In genomic region chrX:1901605-1902136, dm6 we compare ENCODE assay signal across 1 fruit fly cellular context.
TF ChIP-seq lines count a peak whose summit lies in the region.

Gene Ldaf1 (minus strand): TSS chrX:1901911.

TF ChIP-seq in whole organism, embryonic, 481 proteins besides CTCF, POLR2A, EP300 and RAD21 (continued from another document and continues in another):
- no peak for TF ChIP-seq CG17568 (GFP tag; optimal IDR thresholded peaks at IDR 0.05; lab: Kevin White, UChicago)
- no peak for TF ChIP-seq CG2116 (GFP tag; optimal IDR thresholded peaks at IDR 0.05; lab: Kevin White, UChicago)
- TF ChIP-seq CG43689 (GFP tag; IDR thresholded peaks at IDR 0.05; lab: Robert Waterston, UW), result no peak
- TF ChIP-seq Mrtf (GFP tag; IDR thresholded peaks at IDR 0.05; lab: Robert Waterston, UW), result no peak
- no peak for TF ChIP-seq CG8388 (GFP tag; optimal IDR thresholded peaks at IDR 0.05; lab: Kevin White, UChicago)
- TF ChIP-seq Atf3 (GFP tag; optimal IDR thresholded peaks at IDR 0.05; lab: Kevin White, UChicago), result no peak
- no peak for TF ChIP-seq chinmo (GFP tag; IDR thresholded peaks at IDR 0.05; lab: Robert Waterston, UW; ENCODE audit: partially characterized antibody)
- no peak for TF ChIP-seq run (tag; optimal IDR thresholded peaks at IDR 0.05; lab: Kevin White, UChicago)
- TF ChIP-seq kah (GFP tag; optimal IDR thresholded peaks at IDR 0.05; lab: Kevin White, UChicago), result no peak
- no peak for TF ChIP-seq salm (tag; optimal IDR thresholded peaks at IDR 0.05; lab: Kevin White, UChicago)
- TF ChIP-seq Hr39 (optimal IDR thresholded peaks at IDR 0.05; lab: Kevin White, UChicago), result no peak
- TF ChIP-seq nmo (GFP tag; optimal IDR thresholded peaks at IDR 0.05; lab: Kevin White, UChicago), result no peak
- peak; percentile 28 for TF ChIP-seq trem (tag; optimal IDR thresholded peaks at IDR 0.05; lab: Kevin White, UChicago)
- no peak for TF ChIP-seq ap (GFP tag; IDR thresholded peaks at IDR 0.05; lab: Robert Waterston, UW)
- TF ChIP-seq HmgZ (tag; optimal IDR thresholded peaks at IDR 0.05; lab: Kevin White, UChicago), result peak; percentile 24
- no peak for TF ChIP-seq tio (GFP tag; optimal IDR thresholded peaks at IDR 0.05; lab: Kevin White, UChicago)
- TF ChIP-seq gem (tag; optimal IDR thresholded peaks at IDR 0.05; lab: Kevin White, UChicago), result peak; percentile 16
- TF ChIP-seq D (optimal IDR thresholded peaks at IDR 0.05; lab: Kevin White, UChicago), result no peak
- no peak for TF ChIP-seq D (GFP tag; optimal IDR thresholded peaks at IDR 0.05; lab: Kevin White, UChicago)
- no peak for TF ChIP-seq lov (optimal IDR thresholded peaks at IDR 0.05; lab: Kevin White, UChicago)
- no peak for TF ChIP-seq lov (GFP tag; IDR thresholded peaks at IDR 0.05; lab: Robert Waterston, UW)
- TF ChIP-seq CG15601 (tag; optimal IDR thresholded peaks at IDR 0.05; lab: Kevin White, UChicago), result no peak
- TF ChIP-seq ssp (GFP tag; IDR thresholded peaks at IDR 0.05; lab: Robert Waterston, UW), result no peak
- no peak for TF ChIP-seq sc (optimal IDR thresholded peaks at IDR 0.05; lab: Kevin White, UChicago)
- no peak for TF ChIP-seq sc (GFP tag; optimal IDR thresholded peaks at IDR 0.05; lab: Kevin White, UChicago)
- no peak for TF ChIP-seq CG30431 (GFP tag; optimal IDR thresholded peaks at IDR 0.05; lab: Kevin White, UChicago)
- no peak for TF ChIP-seq C15 (GFP tag; IDR thresholded peaks at IDR 0.05; lab: Robert Waterston, UW)
- TF ChIP-seq ci (GFP tag; IDR thresholded peaks at IDR 0.05; lab: Robert Waterston, UW), result no peak
- TF ChIP-seq CG13775 (GFP tag; optimal IDR thresholded peaks at IDR 0.05; lab: Kevin White, UChicago), result no peak
- no peak for TF ChIP-seq CG1832 (GFP tag; optimal IDR thresholded peaks at IDR 0.05; lab: Kevin White, UChicago)
- peak; percentile 65 for TF ChIP-seq MBD-R2 (GFP tag; IDR thresholded peaks at IDR 0.05; lab: Robert Waterston, UW)
- no peak for TF ChIP-seq CG16815 (GFP tag; optimal IDR thresholded peaks at IDR 0.05; lab: Kevin White, UChicago)
- no peak for TF ChIP-seq cwo (GFP tag; optimal IDR thresholded peaks at IDR 0.05; lab: Kevin White, UChicago)
- TF ChIP-seq Ssrp (tag; optimal IDR thresholded peaks at IDR 0.05; lab: Kevin White, UChicago), result no peak
- no peak for TF ChIP-seq ro (GFP tag; IDR thresholded peaks at IDR 0.05; lab: Robert Waterston, UW)
- no peak for TF ChIP-seq CG8089 (GFP tag; optimal IDR thresholded peaks at IDR 0.05; lab: Kevin White, UChicago)
- no peak for TF ChIP-seq grn (GFP tag; optimal IDR thresholded peaks at IDR 0.05; lab: Kevin White, UChicago)
- no peak for TF ChIP-seq CG14050 (GFP tag; IDR thresholded peaks at IDR 0.05; lab: Robert Waterston, UW)
- TF ChIP-seq CG11398 (GFP tag; optimal IDR thresholded peaks at IDR 0.05; lab: Kevin White, UChicago), result no peak
- TF ChIP-seq CG2120 (GFP tag; optimal IDR thresholded peaks at IDR 0.05; lab: Kevin White, UChicago), result peak; percentile 7
- TF ChIP-seq klu (GFP tag; IDR thresholded peaks at IDR 0.05; lab: Robert Waterston, UW), result no peak
- TF ChIP-seq CG34422 (GFP tag; IDR thresholded peaks at IDR 0.05; lab: Robert Waterston, UW), result no peak
- TF ChIP-seq NfI (GFP tag; optimal IDR thresholded peaks at IDR 0.05; lab: Kevin White, UChicago), result no peak
- peak; percentile 40 for TF ChIP-seq stwl (tag; optimal IDR thresholded peaks at IDR 0.05; lab: Kevin White, UChicago)
- TF ChIP-seq CG2875 (GFP tag; optimal IDR thresholded peaks at IDR 0.05; lab: Kevin White, UChicago), result no peak
- TF ChIP-seq vfl (GFP tag; optimal IDR thresholded peaks at IDR 0.05; lab: Kevin White, UChicago), result no peak
- TF ChIP-seq CoRest (tag; optimal IDR thresholded peaks at IDR 0.05; lab: Kevin White, UChicago), result no peak
- no peak for TF ChIP-seq CG16813 (GFP tag; IDR thresholded peaks at IDR 0.05; lab: Robert Waterston, UW; ENCODE audit: partially characterized antibody)
- no peak for TF ChIP-seq pho (GFP tag; optimal IDR thresholded peaks at IDR 0.05; lab: Kevin White, UChicago)
- TF ChIP-seq zfh2 (GFP tag; optimal IDR thresholded peaks at IDR 0.05; lab: Kevin White, UChicago), result no peak
- TF ChIP-seq ash1 (GFP tag; optimal IDR thresholded peaks at IDR 0.05; lab: Kevin White, UChicago), result no peak
- no peak for TF ChIP-seq CG31441 (GFP tag; IDR thresholded peaks at IDR 0.05; lab: Robert Waterston, UW)
- no peak for TF ChIP-seq pita (GFP tag; optimal IDR thresholded peaks at IDR 0.05; lab: Kevin White, UChicago)
- TF ChIP-seq Hmr (GFP tag; optimal IDR thresholded peaks at IDR 0.05; lab: Kevin White, UChicago), result no peak
- TF ChIP-seq CG1792 (GFP tag; optimal IDR thresholded peaks at IDR 0.05; lab: Kevin White, UChicago), result no peak
- TF ChIP-seq D19A (tag; optimal IDR thresholded peaks at IDR 0.05; lab: Kevin White, UChicago), result no peak
- no peak for TF ChIP-seq ac (GFP tag; optimal IDR thresholded peaks at IDR 0.05; lab: Kevin White, UChicago)
- TF ChIP-seq CG17912 (GFP tag; optimal IDR thresholded peaks at IDR 0.05; lab: Kevin White, UChicago), result no peak
- TF ChIP-seq CG14965 (GFP tag; optimal IDR thresholded peaks at IDR 0.05; lab: Kevin White, UChicago; ENCODE audit: borderline replicate concordance), result no peak
- TF ChIP-seq her (GFP tag; optimal IDR thresholded peaks at IDR 0.05; lab: Kevin White, UChicago), result no peak
- TF ChIP-seq tup (GFP tag; optimal IDR thresholded peaks at IDR 0.05; lab: Kevin White, UChicago), result no peak
- no peak for TF ChIP-seq Trl (optimal IDR thresholded peaks at IDR 0.05; lab: Kevin White, UChicago)
- TF ChIP-seq Trl (GFP tag; optimal IDR thresholded peaks at IDR 0.05; lab: Kevin White, UChicago), result no peak
- TF ChIP-seq CG30403 (GFP tag; optimal IDR thresholded peaks at IDR 0.05; lab: Kevin White, UChicago), result no peak
- TF ChIP-seq CG10274 (GFP tag; optimal IDR thresholded peaks at IDR 0.05; lab: Kevin White, UChicago), result no peak
- TF ChIP-seq CG14441 (GFP tag; IDR thresholded peaks at IDR 0.05; lab: Robert Waterston, UW), result no peak
- no peak for TF ChIP-seq zen2 (GFP tag; IDR thresholded peaks at IDR 0.05; lab: Robert Waterston, UW; ENCODE audit: partially characterized antibody)
- no peak for TF ChIP-seq fd3F (GFP tag; optimal IDR thresholded peaks at IDR 0.05; lab: Kevin White, UChicago)
- no peak for TF ChIP-seq shn (GFP tag; optimal IDR thresholded peaks at IDR 0.05; lab: Kevin White, UChicago)
- no peak for TF ChIP-seq unc-4 (GFP tag; IDR thresholded peaks at IDR 0.05; lab: Robert Waterston, UW; ENCODE audit: partially characterized antibody)
- TF ChIP-seq en (GFP tag; optimal IDR thresholded peaks at IDR 0.05; lab: Kevin White, UChicago), result no peak
- no peak for TF ChIP-seq CG5180 (GFP tag; optimal IDR thresholded peaks at IDR 0.05; lab: Kevin White, UChicago)
- TF ChIP-seq gce (GFP tag; IDR thresholded peaks at IDR 0.05; lab: Robert Waterston, UW), result no peak
- TF ChIP-seq fru (optimal IDR thresholded peaks at IDR 0.05; lab: Kevin White, UChicago), result no peak
- TF ChIP-seq CG6854 (GFP tag; optimal IDR thresholded peaks at IDR 0.05; lab: Kevin White, UChicago), result no peak
- TF ChIP-seq Dref (GFP tag; IDR thresholded peaks at IDR 0.05; lab: Robert Waterston, UW), result peak; percentile 48
- no peak for TF ChIP-seq CG42726 (GFP tag; IDR thresholded peaks at IDR 0.05; lab: Robert Waterston, UW; ENCODE audit: partially characterized antibody)
- TF ChIP-seq CG8290 (GFP tag; optimal IDR thresholded peaks at IDR 0.05; lab: Kevin White, UChicago), result no peak
- TF ChIP-seq CG8290 (tag; optimal IDR thresholded peaks at IDR 0.05; lab: Kevin White, UChicago), result peak in 1 of 2 experiments; percentile 5
- TF ChIP-seq ken (GFP tag; IDR thresholded peaks at IDR 0.05; lab: Robert Waterston, UW), result no peak
- peak; percentile 11 for TF ChIP-seq CG2678 (tag; optimal IDR thresholded peaks at IDR 0.05; lab: Kevin White, UChicago)
- TF ChIP-seq NC2β (GFP tag; optimal IDR thresholded peaks at IDR 0.05; lab: Kevin White, UChicago), result no peak
- no peak for TF ChIP-seq CG11085 (GFP tag; IDR thresholded peaks at IDR 0.05; lab: Robert Waterston, UW)
- TF ChIP-seq CG33557 (GFP tag; optimal IDR thresholded peaks at IDR 0.05; lab: Kevin White, UChicago), result no peak
- TF ChIP-seq NFAT (GFP tag; IDR thresholded peaks at IDR 0.05; lab: Robert Waterston, UW), result no peak
- TF ChIP-seq CG11093 (GFP tag; IDR thresholded peaks at IDR 0.05; lab: Robert Waterston, UW), result no peak
- peak; percentile 22 for TF ChIP-seq CG10543 (GFP tag; optimal IDR thresholded peaks at IDR 0.05; lab: Kevin White, UChicago)
- no peak for TF ChIP-seq Dad (GFP tag; optimal IDR thresholded peaks at IDR 0.05; lab: Kevin White, UChicago)
- peak; percentile 26; the same call in 1 of the 3 replicates for TF ChIP-seq zfh1 (GFP tag; IDR thresholded peaks at IDR 0.05; lab: Robert Waterston, UW)
- no peak for TF ChIP-seq NC2α (GFP tag; optimal IDR thresholded peaks at IDR 0.05; lab: Kevin White, UChicago)
- no peak for TF ChIP-seq CG4328 (GFP tag; optimal IDR thresholded peaks at IDR 0.05; lab: Kevin White, UChicago)
- TF ChIP-seq CG8944 (GFP tag; optimal IDR thresholded peaks at IDR 0.05; lab: Kevin White, UChicago), result no peak
- TF ChIP-seq dmrt99B (tag; optimal IDR thresholded peaks at IDR 0.05; lab: Kevin White, UChicago), result no peak
- no peak for TF ChIP-seq CG9609 (GFP tag; optimal IDR thresholded peaks at IDR 0.05; lab: Kevin White, UChicago)
- TF ChIP-seq so (GFP tag; IDR thresholded peaks at IDR 0.05; lab: Robert Waterston, UW), result no peak
- no peak for TF ChIP-seq CG4404 (GFP tag; IDR thresholded peaks at IDR 0.05; lab: Robert Waterston, UW)
- TF ChIP-seq dysf (GFP tag; IDR thresholded peaks at IDR 0.05; lab: Robert Waterston, UW), result no peak
- TF ChIP-seq pros (GFP tag; optimal IDR thresholded peaks at IDR 0.05; lab: Kevin White, UChicago), result no peak
- TF ChIP-seq CG14667 (GFP tag; IDR thresholded peaks at IDR 0.05; lab: Robert Waterston, UW), result no peak
- no peak for TF ChIP-seq ind (GFP tag; optimal IDR thresholded peaks at IDR 0.05; lab: Kevin White, UChicago)
- TF ChIP-seq CG12769 (tag; optimal IDR thresholded peaks at IDR 0.05; lab: Kevin White, UChicago), result no peak
- no peak for TF ChIP-seq Six4 (GFP tag; optimal IDR thresholded peaks at IDR 0.05; lab: Kevin White, UChicago)
- TF ChIP-seq bsh (GFP tag; optimal IDR thresholded peaks at IDR 0.05; lab: Kevin White, UChicago), result no peak
- no peak for TF ChIP-seq stc (GFP tag; IDR thresholded peaks at IDR 0.05; lab: Robert Waterston, UW)
- TF ChIP-seq HmgD (GFP tag; optimal IDR thresholded peaks at IDR 0.05; lab: Kevin White, UChicago), result no peak
- TF ChIP-seq psq (GFP tag; optimal IDR thresholded peaks at IDR 0.05; lab: Kevin White, UChicago), result no peak
- no peak for TF ChIP-seq gro (GFP tag; optimal IDR thresholded peaks at IDR 0.05; lab: Kevin White, UChicago)
- TF ChIP-seq tna (GFP tag; IDR thresholded peaks at IDR 0.05; lab: Robert Waterston, UW; ENCODE audit: partially characterized antibody), result no peak
- TF ChIP-seq ERR (GFP tag; optimal IDR thresholded peaks at IDR 0.05; lab: Kevin White, UChicago), result no peak
- no peak for TF ChIP-seq danr (GFP tag; IDR thresholded peaks at IDR 0.05; lab: Robert Waterston, UW)
- TF ChIP-seq CG7357 (GFP tag; IDR thresholded peaks at IDR 0.05; lab: Robert Waterston, UW), result no peak
- TF ChIP-seq lmd (GFP tag; IDR thresholded peaks at IDR 0.05; lab: Robert Waterston, UW), result no peak
- TF ChIP-seq CG17612 (GFP tag; IDR thresholded peaks at IDR 0.05; lab: Robert Waterston, UW), result no peak
- TF ChIP-seq sr (GFP tag; IDR thresholded peaks at IDR 0.05; lab: Robert Waterston, UW), result no peak
- TF ChIP-seq caup (GFP tag; optimal IDR thresholded peaks at IDR 0.05; lab: Kevin White, UChicago; ENCODE audit: severe bottlenecking), result no peak
- TF ChIP-seq ranshi (GFP tag; IDR thresholded peaks at IDR 0.05; lab: Robert Waterston, UW), result no peak
- no peak for TF ChIP-seq Jarid2 (GFP tag; optimal IDR thresholded peaks at IDR 0.05; lab: Kevin White, UChicago)
- TF ChIP-seq CG4617 (GFP tag; optimal IDR thresholded peaks at IDR 0.05; lab: Kevin White, UChicago; ENCODE audit: borderline replicate concordance), result peak; percentile 21
- no peak for TF ChIP-seq sd (tag; optimal IDR thresholded peaks at IDR 0.05; lab: Kevin White, UChicago)
- no peak for TF ChIP-seq mld (GFP tag; IDR thresholded peaks at IDR 0.05; lab: Robert Waterston, UW; ENCODE audit: partially characterized antibody)
- TF ChIP-seq CG11560 (tag; IDR thresholded peaks at IDR 0.05; lab: Robert Waterston, UW), result no peak
- TF ChIP-seq CG10267 (tag; optimal IDR thresholded peaks at IDR 0.05; lab: Kevin White, UChicago), result no peak
- no peak for TF ChIP-seq Lpt (GFP tag; optimal IDR thresholded peaks at IDR 0.05; lab: Kevin White, UChicago)
- peak; percentile 5 for TF ChIP-seq CG13424 (tag; optimal IDR thresholded peaks at IDR 0.05; lab: Kevin White, UChicago)
- no peak for TF ChIP-seq bigmax (GFP tag; optimal IDR thresholded peaks at IDR 0.05; lab: Kevin White, UChicago)
- no peak for TF ChIP-seq fu2 (GFP tag; optimal IDR thresholded peaks at IDR 0.05; lab: Kevin White, UChicago)
- TF ChIP-seq Xbp1 (GFP tag; optimal IDR thresholded peaks at IDR 0.05; lab: Kevin White, UChicago), result no peak
- TF ChIP-seq prd (optimal IDR thresholded peaks at IDR 0.05; lab: Kevin White, UChicago), result no peak
- TF ChIP-seq prd (GFP tag; IDR thresholded peaks at IDR 0.05; lab: Robert Waterston, UW), result no peak
- TF ChIP-seq scrt (GFP tag; optimal IDR thresholded peaks at IDR 0.05; lab: Kevin White, UChicago), result peak; percentile 36
- TF ChIP-seq CG10462 (GFP tag; optimal IDR thresholded peaks at IDR 0.05; lab: Kevin White, UChicago), result no peak
- TF ChIP-seq unpg (GFP tag; optimal IDR thresholded peaks at IDR 0.05; lab: Kevin White, UChicago), result no peak
- no peak for TF ChIP-seq pan (optimal IDR thresholded peaks at IDR 0.05; lab: Kevin White, UChicago)
- TF ChIP-seq pan (GFP tag; optimal IDR thresholded peaks at IDR 0.05 in 1 of 2, IDR thresholded peaks at IDR 0.05 in 1 of 2), result no peak
- no peak for TF ChIP-seq CG4282 (GFP tag; optimal IDR thresholded peaks at IDR 0.05; lab: Kevin White, UChicago)
- TF ChIP-seq Fer1 (GFP tag; optimal IDR thresholded peaks at IDR 0.05; lab: Kevin White, UChicago), result peak; percentile 5
- peak; percentile 54 for TF ChIP-seq Dp (GFP tag; optimal IDR thresholded peaks at IDR 0.05; lab: Kevin White, UChicago)
- TF ChIP-seq tll (GFP tag; optimal IDR thresholded peaks at IDR 0.05; lab: Kevin White, UChicago), result no peak
- no peak for TF ChIP-seq CG7271 (tag; optimal IDR thresholded peaks at IDR 0.05; lab: Kevin White, UChicago)
- no peak for TF ChIP-seq H2.0 (GFP tag; IDR thresholded peaks at IDR 0.05; lab: Robert Waterston, UW)
- TF ChIP-seq knrl (GFP tag; IDR thresholded peaks at IDR 0.05; lab: Robert Waterston, UW; ENCODE audit: partially characterized antibody), result no peak
